Worm (Caenorhabditis elegans): ENCODE results near the gene F36G9.13.
"Not testable (repeated sequence)": the region's sequence is repeated elsewhere in the genome, so short reads cannot be mapped to it uniquely, and the experiment has no call there.

DNA sequence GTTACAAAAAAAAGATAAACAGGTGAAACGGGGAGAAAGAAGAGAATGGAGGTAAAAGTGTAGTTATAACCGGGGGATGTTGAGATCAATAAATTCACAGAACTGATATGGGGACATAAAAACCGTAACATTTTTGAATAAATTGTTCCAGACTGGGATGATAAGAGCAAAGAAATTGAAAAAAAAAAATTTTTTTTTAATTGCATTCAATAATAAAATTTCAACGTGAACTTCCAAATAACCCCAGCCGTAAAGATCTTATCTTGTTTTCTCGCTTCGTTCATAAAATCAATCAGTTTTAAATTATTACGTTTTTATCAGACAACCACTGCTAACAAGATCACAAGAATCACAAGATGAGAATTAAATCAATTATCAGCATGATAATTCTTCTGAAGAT is 8.8 kb downstream of the F36G9.13 start, which contains the start of gene C06C6.7:
- not testable (repeated sequence) for TF ChIP-seq lsy-2 (tag; optimal IDR thresholded peaks at IDR 0.05); egl-27 (tag; optimal IDR thresholded peaks at IDR 0.05); ama-1 (optimal IDR thresholded peaks at IDR 0.05); sox-4 (tag; optimal IDR thresholded peaks at IDR 0.05); ceh-88 (GFP tag; IDR thresholded peaks at IDR 0.05); ztf-4 (tag; optimal IDR thresholded peaks at IDR 0.05); alr-1 (tag; optimal IDR thresholded peaks at IDR 0.05; ENCODE audit: borderline replicate concordance); hlh-17 (GFP tag; optimal IDR thresholded peaks at IDR 0.05; ENCODE audit: borderline replicate concordance); elt-3 (tag; optimal IDR thresholded peaks at IDR 0.05); dpl-1 (GFP tag; optimal IDR thresholded peaks at IDR 0.05); tbx-2 (tag; optimal IDR thresholded peaks at IDR 0.05); irx-1 (tag; optimal IDR thresholded peaks at IDR 0.05); ztf-11 (tag; optimal IDR thresholded peaks at IDR 0.05); ces-1 (GFP tag; optimal IDR thresholded peaks at IDR 0.05)

Measured in whole organism, L1 larva.